Worm (Caenorhabditis elegans): ENCODE measurements around the gene prx-6.

ce11 chrV:4724453-4724852, 4.6 kb upstream of the prx-6 start, which contains the start of gene F39G3.4:
- TF ChIP-seq nhr-76 (tag; optimal IDR thresholded peaks at IDR 0.05) (no peak), nhr-42 (GFP tag; IDR thresholded peaks at IDR 0.05) (no peak), egl-27 (tag; optimal IDR thresholded peaks at IDR 0.05) (no peak), set-16 (GFP tag; IDR thresholded peaks at IDR 0.05) (no peak), fos-1 (tag; optimal IDR thresholded peaks at IDR 0.05) (no peak), ZK337.2 (GFP tag; IDR thresholded peaks at IDR 0.05) (no peak), nhr-28 (tag; optimal IDR thresholded peaks at IDR 0.05) (no peak), fkh-10 (GFP tag; optimal IDR thresholded peaks at IDR 0.05) (no peak)

All from whole organism, L4 larva.